Fruit fly (Drosophila melanogaster) whole organism, embryonic: ENCODE data around the gene CG11560.

Source experiments
- Adf1 ChIP-seq: fragments of 200-800 bp; sonication (Bioruptor generic); IDR thresholded peaks from 2 replicates; pipeline ENCODE4 v1.3.6; 2022; ENCODE audit warnings: missing biosample characterization, missing genetic modification characterization
- Atf6 ChIP-seq: fragments of 200-800 bp; sonication (Bioruptor generic); IDR thresholded peaks from 2 replicates; pipeline ENCODE4 v1.3.6; 2022; ENCODE audit warnings: missing biosample characterization, missing genetic modification characterization
- Bteb2 ChIP-seq: fragments of 200-800 bp; sonication (Bioruptor generic); optimal IDR thresholded peaks from 2 replicates; lab custom pipeline; 2016; ENCODE audit warnings: missing biosample characterization, missing genetic modification characterization
- CG10321 ChIP-seq: fragments of 200-800 bp; sonication (Bioruptor generic); IDR thresholded peaks from 2 replicates; pipeline ENCODE4 v1.3.6; 2022; ENCODE audit warnings: missing biosample characterization, missing genetic modification characterization
- CG14441 ChIP-seq: fragments of 200-800 bp; sonication (Bioruptor generic); IDR thresholded peaks from 2 replicates; pipeline ENCODE4 v1.3.6; 2022; ENCODE audit warnings: missing biosample characterization, missing genetic modification characterization
- CG1603 ChIP-seq: fragments of 200-800 bp; sonication (Bioruptor generic); optimal IDR thresholded peaks from 2 replicates; lab custom pipeline; 2019; ENCODE audit warnings: missing biosample characterization, mild to moderate bottlenecking, missing genetic modification characterization, moderate library complexity
- CG32532 ChIP-seq: fragments of 200-800 bp; sonication (Bioruptor generic); IDR thresholded peaks from 2 replicates; pipeline ENCODE4 v1.3.6; 2022; ENCODE audit warnings: missing biosample characterization, missing genetic modification characterization
- CG32772 ChIP-seq: fragments of 200-800 bp; sonication (Bioruptor generic); IDR thresholded peaks from 2 replicates; pipeline ENCODE4 v1.3.6; 2022; ENCODE audit warnings: missing biosample characterization, missing genetic modification characterization
- CG4730 ChIP-seq: fragments of 200-800 bp; sonication (Bioruptor generic); IDR thresholded peaks from 2 replicates; pipeline ENCODE4 v1.3.6; 2022; ENCODE audit warnings: missing biosample characterization, missing genetic modification characterization
- CG5953 ChIP-seq: fragments of 200-800 bp; sonication (Bioruptor generic); IDR thresholded peaks from 2 replicates; pipeline ENCODE4 v1.3.6; 2022; ENCODE audit warnings: missing biosample characterization, missing genetic modification characterization
- CG6254 ChIP-seq: fragments of 200-800 bp; sonication (Bioruptor generic); optimal IDR thresholded peaks from 3 replicates; lab custom pipeline; 2017; ENCODE audit warnings: mild to moderate bottlenecking, missing biosample characterization, missing genetic modification reagents, missing genetic modification characterization
- CG7372 ChIP-seq: fragments of 200-800 bp; sonication (Bioruptor generic); IDR thresholded peaks from 2 replicates; pipeline ENCODE4 v1.3.6; 2022; ENCODE audit warnings: missing biosample characterization, missing genetic modification characterization
- CG7963 ChIP-seq: fragments of 200-800 bp; sonication (Bioruptor generic); IDR thresholded peaks from 3 replicates; pipeline ENCODE4 v1.3.6; 2022; ENCODE audit warnings: missing biosample characterization, missing genetic modification characterization; ENCODE audit not compliant: partially characterized antibody
- CG8388 ChIP-seq: fragments of 200-800 bp; sonication (Bioruptor generic); optimal IDR thresholded peaks from 2 replicates; lab custom pipeline; 2019; ENCODE audit warnings: missing biosample characterization, mild to moderate bottlenecking, missing genetic modification characterization, moderate library complexity
- Deaf1 ChIP-seq: fragments of 200-800 bp; optimal IDR thresholded peaks from 3 replicates; lab custom pipeline; 2019; ENCODE audit warnings: missing biosample characterization, mild to moderate bottlenecking, missing genetic modification characterization, moderate library complexity
- Ets65A ChIP-seq: fragments of 200-800 bp; sonication (Bioruptor generic); peaks from one replicate; lab custom pipeline; 2016; ENCODE audit warnings: missing biosample characterization, missing genetic modification characterization
- H2.0 ChIP-seq: fragments of 200-800 bp; sonication (Bioruptor generic); IDR thresholded peaks from 2 replicates; pipeline ENCODE4 v1.3.6; 2022; ENCODE audit warnings: missing biosample characterization, missing genetic modification characterization
- HLH3B ChIP-seq: fragments of 200-800 bp; sonication (Bioruptor generic); IDR thresholded peaks from 2 replicates; pipeline ENCODE4 v1.3.6; 2022; ENCODE audit warnings: missing biosample characterization, missing genetic modification characterization
- Hsf ChIP-seq: fragments of 200-800 bp; sonication (Bioruptor generic); optimal IDR thresholded peaks from 3 replicates; lab custom pipeline; 2016; ENCODE audit warnings: missing biosample characterization, missing genetic modification characterization
- Kr ChIP-seq: fragments of 200-800 bp; sonication (Bioruptor generic); optimal IDR thresholded peaks from 2 replicates; lab custom pipeline; 2017; ENCODE audit warnings: missing biosample characterization, mild to moderate bottlenecking, missing genetic modification characterization
- MTF-1 ChIP-seq: fragments of 200-800 bp; sonication (Bioruptor generic); optimal IDR thresholded peaks from 2 replicates; lab custom pipeline; 2018; ENCODE audit warnings: missing biosample characterization, mild to moderate bottlenecking, missing genetic modification characterization, borderline replicate concordance
- Med ChIP-seq: fragments of 200-800 bp; sonication (Bioruptor generic); peaks from one replicate; lab custom pipeline; 2016; ENCODE audit warnings: missing biosample characterization, missing genetic modification characterization, mild to moderate bottlenecking, inconsistent platforms, moderate library complexity
- NFAT ChIP-seq: fragments of 200-800 bp; sonication (Bioruptor generic); IDR thresholded peaks from 2 replicates; pipeline ENCODE4 v1.3.6; 2022; ENCODE audit warnings: missing biosample characterization, missing genetic modification characterization
- NK7.1 ChIP-seq: fragments of 200-800 bp; sonication (Bioruptor generic); optimal IDR thresholded peaks from 3 replicates; lab custom pipeline; 2016; ENCODE audit warnings: missing biosample characterization, missing genetic modification characterization
- Rx ChIP-seq: fragments of 200-800 bp; sonication (Bioruptor generic); IDR thresholded peaks from 2 replicates; pipeline ENCODE4 v1.3.6; 2022; ENCODE audit warnings: missing biosample characterization, missing genetic modification characterization
- Trl ChIP-seq, 3 experiments: fragments of >200 bp in 2 of 3; fragments of 200-800 bp in 1 of 3; sonication (Bioruptor generic) in 1 of 3; optimal IDR thresholded peaks; 2 replicates in 1 of 3; 3 replicates in 2 of 3; lab custom pipeline; 2016 to 2017; ENCODE audit warnings: missing biosample characterization in 1 of 3, missing genetic modification characterization in 1 of 3
- Xbp1 ChIP-seq: fragments of 200-800 bp; sonication (Bioruptor generic); optimal IDR thresholded peaks from 3 replicates; lab custom pipeline; 2016; ENCODE audit warnings: missing biosample characterization, mild to moderate bottlenecking, missing genetic modification characterization
- Xrp1 ChIP-seq: fragments of 200-800 bp; sonication (Bioruptor generic); IDR thresholded peaks from 2 replicates; pipeline ENCODE4 v1.3.6; 2022; ENCODE audit warnings: missing biosample characterization, missing genetic modification characterization
- ci ChIP-seq: fragments of 200-800 bp; sonication (Bioruptor generic); IDR thresholded peaks from 3 replicates; pipeline ENCODE4 v1.3.6; 2022; ENCODE audit warnings: missing biosample characterization, missing genetic modification characterization
- crp ChIP-seq, 2 experiments: fragments of 200-800 bp; sonication (Bioruptor generic); optimal IDR thresholded peaks; 2 replicates in 1 of 2; 3 replicates in 1 of 2; lab custom pipeline; 2017; ENCODE audit warnings: missing biosample characterization in 2 of 2, missing genetic modification characterization in 2 of 2, mild to moderate bottlenecking in 1 of 2, moderate library complexity in 1 of 2
- dysf ChIP-seq: fragments of 200-800 bp; sonication (Bioruptor generic); IDR thresholded peaks from 3 replicates; pipeline ENCODE4 v1.3.6; 2022; ENCODE audit warnings: missing biosample characterization, missing genetic modification characterization
- ewg ChIP-seq: fragments of 200-800 bp; sonication (Bioruptor generic); optimal IDR thresholded peaks from 3 replicates; lab custom pipeline; 2017; ENCODE audit warnings: mild to moderate bottlenecking, missing biosample characterization, missing genetic modification reagents, missing genetic modification characterization
- gem ChIP-seq: fragments of 200-800 bp; sonication (Bioruptor generic); optimal IDR thresholded peaks from 2 replicates; lab custom pipeline; 2019; ENCODE audit warnings: missing biosample characterization, mild to moderate bottlenecking, missing genetic modification characterization, moderate library complexity
- gsb ChIP-seq: fragments of 200-800 bp; sonication (Bioruptor generic); IDR thresholded peaks from 2 replicates; pipeline ENCODE4 v1.3.6; 2022; ENCODE audit warnings: missing biosample characterization, missing genetic modification characterization
- hkb ChIP-seq, 2 experiments: fragments of 200-800 bp in 1 of 2; fragments of >200 bp in 1 of 2; sonication (Bioruptor generic) in 1 of 2; IDR thresholded peaks in 1 of 2; optimal IDR thresholded peaks in 1 of 2; 2 replicates each; pipeline versions ENCODE4 v1.3.6 to Lab custom; 2017 to 2022; ENCODE audit warnings: missing biosample characterization in 1 of 2, missing genetic modification characterization in 1 of 2
- lmd ChIP-seq: fragments of 200-800 bp; sonication (Bioruptor generic); IDR thresholded peaks from 2 replicates; pipeline ENCODE4 v1.3.6; 2022; ENCODE audit warnings: missing biosample characterization, missing genetic modification characterization
- pan ChIP-seq, 4 experiments: fragments of >200 bp in 3 of 4; fragments of 200-800 bp in 1 of 4; sonication (Bioruptor generic) in 1 of 4; optimal IDR thresholded peaks in 3 of 4; IDR thresholded peaks in 1 of 4; 2 replicates each; pipeline versions ENCODE4 v1.3.6 to Lab custom; 2017 to 2022; ENCODE audit warnings: missing biosample characterization in 2 of 4, missing genetic modification characterization in 2 of 4, mixed read lengths in 1 of 4
- peb ChIP-seq: fragments of 200-800 bp; sonication (Bioruptor generic); IDR thresholded peaks from 2 replicates; pipeline ENCODE4 v1.3.6; 2022; ENCODE audit warnings: missing biosample characterization, missing genetic modification characterization
- pnt ChIP-seq: fragments of 200-800 bp; sonication (Bioruptor generic); optimal IDR thresholded peaks from 3 replicates; lab custom pipeline; 2016; ENCODE audit warnings: missing biosample characterization, missing genetic modification characterization
- ranshi ChIP-seq: fragments of 200-800 bp; sonication (Bioruptor generic); IDR thresholded peaks from 2 replicates; pipeline ENCODE4 v1.3.6; 2022; ENCODE audit warnings: missing biosample characterization, missing genetic modification characterization
- row ChIP-seq: fragments of 200-800 bp; sonication (Bioruptor generic); IDR thresholded peaks from 3 replicates; pipeline ENCODE4 v1.3.6; 2022; ENCODE audit warnings: missing biosample characterization, missing genetic modification characterization
- sim ChIP-seq: fragments of 200-800 bp; sonication (Bioruptor generic); IDR thresholded peaks from 2 replicates; pipeline ENCODE4 v1.3.6; 2022; ENCODE audit warnings: missing biosample characterization, missing genetic modification characterization
- sisA ChIP-seq: fragments of 200-800 bp; sonication (Bioruptor generic); IDR thresholded peaks from 2 replicates; pipeline ENCODE4 v1.3.6; 2022; ENCODE audit warnings: missing biosample characterization, missing genetic modification characterization
- slbo ChIP-seq: fragments of 200-800 bp; sonication (Bioruptor generic); IDR thresholded peaks from 2 replicates; pipeline ENCODE4 v1.3.6; 2022; ENCODE audit warnings: missing biosample characterization, missing genetic modification characterization
- ssp ChIP-seq: fragments of 200-800 bp; sonication (Bioruptor generic); IDR thresholded peaks from 2 replicates; pipeline ENCODE4 v1.3.6; 2022; ENCODE audit warnings: missing biosample characterization, missing genetic modification characterization
- stwl ChIP-seq: fragments of 200-800 bp; sonication (Bioruptor generic); optimal IDR thresholded peaks from 3 replicates; lab custom pipeline; 2018; ENCODE audit warnings: missing biosample characterization, mild to moderate bottlenecking, missing genetic modification characterization, moderate library complexity
- vvl ChIP-seq: fragments of 200-800 bp; sonication (Bioruptor generic); IDR thresholded peaks from 2 replicates; pipeline ENCODE4 v1.3.6; 2022; ENCODE audit warnings: missing biosample characterization, missing genetic modification characterization
- zfh1 ChIP-seq: fragments of 200-800 bp; sonication (Bioruptor generic); IDR thresholded peaks from 3 replicates; pipeline ENCODE4 v1.3.6; 2022; ENCODE audit warnings: missing biosample characterization, missing genetic modification characterization

The CG11560 gene

dm6 chr3L:12163693-12164092, 43.9 kb downstream of the CG11560 start, which contains the start of gene CG9760:
CG9760 (minus strand) TSS chr3L:12163735.
- TF ChIP-seq crp (GFP tag; optimal IDR thresholded peaks at IDR 0.05; lab: Kevin White, UChicago) (peak in 1 of 2 experiments; percentile 53), gsb (GFP tag; lab: Robert Waterston, UW) (no peak), vvl (GFP tag; lab: Robert Waterston, UW) (peak; percentile 31; the same call in 1 of the 2 replicates), Atf6 (GFP tag; lab: Robert Waterston, UW) (peak; percentile 7; the same call in 1 of the 2 replicates), Hsf (GFP tag; lab: Kevin White, UChicago) (peak; percentile 1), Rx (GFP tag; lab: Robert Waterston, UW) (0 out of 2 replicates have a peak, but pooled peaks have one; percentile 22), CG32532 (GFP tag; lab: Robert Waterston, UW) (peak; percentile 42; the same call in 1 of the 2 replicates), Bteb2 (GFP tag; lab: Kevin White, UChicago) (no peak), Kr (no peak), stwl (tag; lab: Kevin White, UChicago) (no peak), pan (optimal IDR thresholded peaks at IDR 0.05; lab: Kevin White, UChicago) (no peak), pan (GFP tag; optimal IDR thresholded peaks at IDR 0.05 in 1 of 2, IDR thresholded peaks at IDR 0.05 in 1 of 2) (peak in 1 of 2 experiments; percentile 52), Adf1 (GFP tag; lab: Robert Waterston, UW) (peak; percentile 40; the same call in 1 of the 2 replicates), pnt (GFP tag; lab: Kevin White, UChicago) (peak; percentile 2), CG6254 (GFP tag; lab: Kevin White, UChicago) (no peak), Xrp1 (GFP tag; lab: Robert Waterston, UW) (peak; percentile 22; the same call in 1 of the 2 replicates), NFAT (GFP tag; lab: Robert Waterston, UW) (0 out of 2 replicates have a peak, but pooled peaks have one; percentile 12), row (GFP tag; lab: Robert Waterston, UW) (peak; percentile 36; the same call in 1 of the 3 replicates), CG7372 (GFP tag; lab: Robert Waterston, UW) (peak; percentile 66; the same call in 1 of the 2 replicates), ci (peak; percentile 67), MTF-1 (GFP tag; lab: Kevin White, UChicago) (no peak), CG10321 (GFP tag; lab: Robert Waterston, UW) (no peak), dysf (GFP tag; lab: Robert Waterston, UW) (peak; percentile 56; the same call in 2 of the 3 replicates), zfh1 (GFP tag; lab: Robert Waterston, UW) (0 out of 3 replicates have a peak, but pooled peaks have one; percentile 37), Trl (optimal IDR thresholded peaks at IDR 0.05; lab: Kevin White, UChicago) (peak; percentile 56 to 58), Trl (GFP tag; optimal IDR thresholded peaks at IDR 0.05; lab: Kevin White, UChicago) (no peak), CG1603 (peak; percentile 46), CG5953 (peak; percentile 44; the same call in 1 of the 2 replicates), CG7963 (GFP tag; lab: Robert Waterston, UW) (no peak), NK7.1 (GFP tag; lab: Kevin White, UChicago) (no peak), Med (GFP tag; lab: Kevin White, UChicago) (peak; percentile 82), peb (GFP tag; lab: Robert Waterston, UW) (peak; percentile 6; the same call in 1 of the 2 replicates), sim (no peak), lmd (GFP tag; lab: Robert Waterston, UW) (peak; percentile 39), CG14441 (GFP tag; lab: Robert Waterston, UW) (peak; percentile 47), gem (tag; lab: Kevin White, UChicago) (peak; percentile 21), CG4730 (no peak), CG8388 (peak; percentile 34), Xbp1 (GFP tag; lab: Kevin White, UChicago) (peak; percentile 18), slbo (peak; percentile 25; the same call in 1 of the 2 replicates), Ets65A (GFP tag; lab: Kevin White, UChicago) (peak; percentile 56), ranshi (GFP tag; lab: Robert Waterston, UW) (0 out of 2 replicates have a peak, but pooled peaks have one; percentile 7), ssp (GFP tag; lab: Robert Waterston, UW) (0 out of 2 replicates have a peak, but pooled peaks have one; percentile 11), hkb (optimal IDR thresholded peaks at IDR 0.05; lab: Kevin White, UChicago) (no peak), hkb (GFP tag; IDR thresholded peaks at IDR 0.05; lab: Robert Waterston, UW) (peak; percentile 65; the same call in 1 of the 2 replicates), Deaf1 (peak; percentile 49), CG32772 (GFP tag; lab: Robert Waterston, UW) (peak; percentile 26; the same call in 1 of the 2 replicates), HLH3B (GFP tag; lab: Robert Waterston, UW) (0 out of 2 replicates have a peak, but pooled peaks have one; percentile 39), sisA (GFP tag; lab: Robert Waterston, UW) (peak; percentile 5; the same call in 1 of the 2 replicates), H2.0 (GFP tag; lab: Robert Waterston, UW) (0 out of 2 replicates have a peak, but pooled peaks have one; percentile 5), ewg (peak; percentile 56)
